Worm (Caenorhabditis elegans) whole organism, L2 larva: ENCODE data around the gene swm-1.

ENCODE experiments used
- elt-3 ChIP-seq: sonication (generic microtip); optimal IDR thresholded peaks from 2 replicates; lab custom pipeline; 2017; ENCODE audit warnings: missing biosample characterization, missing genetic modification characterization
- lin-13 ChIP-seq: fragments of 150-350 bp; optimal IDR thresholded peaks from 2 replicates; lab custom pipeline; 2014; ENCODE audit warnings: missing biosample characterization, missing genetic modification reagents, missing genetic modification characterization
- nhr-11 ChIP-seq: fragments of 150-350 bp; optimal IDR thresholded peaks from 2 replicates; lab custom pipeline; 2014; ENCODE audit warnings: missing biosample characterization, missing genetic modification characterization

DNA sequence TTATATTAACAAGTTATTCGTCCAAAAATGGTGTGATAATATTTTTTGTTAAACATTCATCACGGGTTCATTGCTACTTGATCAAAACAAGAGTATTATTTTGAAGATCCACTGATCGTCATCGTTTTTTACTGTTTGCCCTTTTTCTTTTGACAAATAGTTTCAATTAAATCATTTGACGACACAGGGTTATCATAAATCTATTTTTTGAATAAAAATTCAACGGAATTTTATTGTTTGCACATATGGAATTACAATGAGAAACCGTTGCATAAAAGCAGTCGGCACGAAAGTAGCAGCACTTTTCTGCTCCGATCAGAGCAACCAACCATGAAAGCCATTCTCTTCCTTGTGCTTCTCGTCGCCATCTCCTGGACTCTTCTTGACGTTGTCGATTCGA is 13.0 kb upstream of the swm-1 start, which contains the start of gene fip-2:
- TF ChIP-seq nhr-11 (tag; lab: Kevin White, UChicago) (no peak), elt-3 (tag; lab: Kevin White, UChicago) (no peak), lin-13 (GFP tag; lab: Kevin White, UChicago) (no peak)
